Worm (Caenorhabditis elegans): Measurements from ENCODE around the gene him-8.

The him-8 gene

DNA sequence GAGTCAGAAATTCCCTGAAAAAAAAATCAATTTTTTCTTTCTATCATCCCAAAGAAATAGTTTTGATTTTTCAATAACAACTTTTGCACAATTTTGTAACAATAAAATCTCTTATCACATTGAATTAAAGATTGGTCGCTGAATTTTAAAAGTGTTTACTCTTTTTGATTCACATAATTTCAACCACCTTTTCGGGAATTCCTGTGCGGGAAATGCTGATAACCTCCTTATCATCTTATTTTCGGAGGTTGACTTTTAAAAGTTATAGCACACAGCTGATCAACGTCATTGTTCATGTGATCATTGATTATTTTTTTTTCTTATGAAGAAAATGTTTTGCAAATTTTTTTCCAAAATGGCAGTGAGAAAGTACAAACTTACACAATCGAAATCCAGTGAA, 18.3 kb upstream of the him-8 start:
- TF ChIP-seq drap-1 (GFP tag; optimal IDR thresholded peaks at IDR 0.05) = no peak
- no peak for TF ChIP-seq lsy-2 (tag; optimal IDR thresholded peaks at IDR 0.05)
- TF ChIP-seq unc-120 (tag; optimal IDR thresholded peaks at IDR 0.05; ENCODE audit: poor library complexity, severe bottlenecking) = no peak
- TF ChIP-seq nhr-28 (tag; optimal IDR thresholded peaks at IDR 0.05) = no peak
- no peak for TF ChIP-seq unc-39 (tag; optimal IDR thresholded peaks at IDR 0.05)

DNA sequence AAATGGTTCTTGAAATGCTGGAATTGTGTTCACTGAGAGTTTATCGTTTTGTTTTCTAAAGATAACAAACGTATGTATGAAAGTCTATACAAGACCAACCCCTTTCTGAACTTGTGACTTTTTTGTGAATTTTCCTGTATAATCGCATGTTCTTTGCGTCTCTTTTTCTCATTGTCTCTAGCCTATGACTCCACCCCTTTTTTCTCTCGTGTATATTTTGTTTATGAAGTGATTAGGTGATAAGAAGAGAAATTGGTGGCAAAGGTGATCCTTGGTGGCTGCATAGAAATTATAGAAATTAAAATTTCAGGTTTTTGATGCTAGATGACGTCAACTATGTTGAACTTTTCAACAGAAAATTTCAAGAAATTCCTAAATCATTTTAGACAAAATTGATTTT, 16.7 kb upstream of the him-8 start, which contains the start of gene T07G12.5:
T07G12.5 (minus strand) TSS at position 101 of the 400 bp plus-strand sequence.
- no peak for TF ChIP-seq unc-39 (tag; optimal IDR thresholded peaks at IDR 0.05)
- no peak for TF ChIP-seq sem-2 (GFP tag; optimal IDR thresholded peaks at IDR 0.05)
- no peak for TF ChIP-seq ces-1 (GFP tag; optimal IDR thresholded peaks at IDR 0.05)
- no peak for TF ChIP-seq M03D4.4 (tag; optimal IDR thresholded peaks at IDR 0.05)
- no peak for TF ChIP-seq hlh-1 (tag; optimal IDR thresholded peaks at IDR 0.05)
- TF ChIP-seq pha-4 (tag; optimal IDR thresholded peaks at IDR 0.05) = no peak
- no peak for TF ChIP-seq mls-2 (tag; optimal IDR thresholded peaks at IDR 0.05)
- no peak for TF ChIP-seq nhr-76 (tag; optimal IDR thresholded peaks at IDR 0.05)
- no peak for TF ChIP-seq zip-8 (tag; optimal IDR thresholded peaks at IDR 0.05)
- TF ChIP-seq nhr-237 (tag; optimal IDR thresholded peaks at IDR 0.05) = no peak
- TF ChIP-seq lin-32 (GFP tag; optimal IDR thresholded peaks at IDR 0.05) = no peak
- TF ChIP-seq mab-5 (tag; optimal IDR thresholded peaks at IDR 0.05) = no peak

DNA sequence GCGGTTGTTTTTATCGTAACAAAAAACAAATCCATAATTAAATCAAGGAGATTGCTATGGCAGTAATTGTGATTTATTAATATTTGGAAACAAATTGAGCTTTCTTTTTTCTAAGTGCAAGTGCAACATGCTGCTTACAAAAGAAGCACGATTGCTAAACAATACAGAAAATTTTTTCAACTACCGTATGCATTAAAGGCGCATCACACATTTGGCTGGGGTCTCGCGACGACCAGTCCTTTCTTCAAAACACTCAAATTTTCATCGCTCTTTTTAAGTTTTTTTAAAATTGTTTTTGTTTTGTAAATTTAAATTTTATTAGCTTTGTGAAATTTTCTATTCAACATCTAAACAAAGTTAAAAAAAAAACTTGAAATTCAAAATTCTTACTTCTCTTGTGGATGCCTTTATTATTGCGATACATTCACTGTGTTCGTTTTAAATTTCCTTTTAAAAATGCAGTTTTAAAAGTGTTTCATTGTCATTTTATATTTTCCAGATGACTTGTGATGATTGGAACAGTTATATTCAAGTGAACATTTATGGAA, 15.0 kb upstream of the him-8 start, which contains the start of gene zim-1:
zim-1 (plus strand) TSS at position 498 of the 548 bp plus-strand sequence.
- TF ChIP-seq sem-2 (GFP tag; optimal IDR thresholded peaks at IDR 0.05) (no peak), lsy-2 (tag; optimal IDR thresholded peaks at IDR 0.05) (no peak), flh-1 (GFP tag; optimal IDR thresholded peaks at IDR 0.05) (no peak), sptf-1 (tag; optimal IDR thresholded peaks at IDR 0.05) (no peak), nhr-2 (tag; optimal IDR thresholded peaks at IDR 0.05) (no peak), nhr-237 (tag; optimal IDR thresholded peaks at IDR 0.05) (no peak), tbx-8 (GFP tag; optimal IDR thresholded peaks at IDR 0.05) (no peak), ceh-83 (GFP tag; optimal IDR thresholded peaks at IDR 0.05) (no peak), unc-39 (tag; optimal IDR thresholded peaks at IDR 0.05) (no peak)

DNA sequence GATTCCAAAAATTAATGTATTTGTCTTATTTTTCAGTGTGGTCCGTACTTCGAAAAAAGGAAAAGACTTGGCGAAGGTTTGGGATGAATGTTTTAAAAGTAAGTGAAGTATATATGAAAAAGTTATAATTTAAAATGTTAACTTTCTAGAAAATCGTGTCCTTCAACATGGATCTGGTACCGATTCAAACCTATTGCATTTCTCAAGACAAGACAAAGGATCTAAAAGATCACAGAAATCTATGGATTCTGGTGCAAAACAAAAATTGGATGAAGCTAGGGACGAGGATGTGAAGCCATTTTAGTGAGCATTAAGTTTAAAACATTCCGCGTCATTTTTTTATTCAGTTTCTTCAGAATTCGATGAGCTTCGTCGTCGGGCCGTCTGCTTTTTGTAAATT, 6.8 kb upstream of the him-8 start, which contains the start of gene zim-2:
zim-2 (plus strand) TSS at position 301 of the 400 bp plus-strand sequence.
- no peak for TF ChIP-seq ceh-43 (GFP tag; optimal IDR thresholded peaks at IDR 0.05)
- no peak for TF ChIP-seq unc-62 (GFP tag; optimal IDR thresholded peaks at IDR 0.05)
- no peak for TF ChIP-seq unc-39 (tag; optimal IDR thresholded peaks at IDR 0.05)
- no peak for TF ChIP-seq mls-2 (tag; optimal IDR thresholded peaks at IDR 0.05)
- no peak for TF ChIP-seq pha-4 (tag; optimal IDR thresholded peaks at IDR 0.05)
- no peak for TF ChIP-seq lsy-2 (tag; optimal IDR thresholded peaks at IDR 0.05)
- TF ChIP-seq ceh-83 (GFP tag; optimal IDR thresholded peaks at IDR 0.05) = no peak
- no peak for TF ChIP-seq drap-1 (GFP tag; optimal IDR thresholded peaks at IDR 0.05)
- TF ChIP-seq elt-3 (tag; optimal IDR thresholded peaks at IDR 0.05) = no peak
- no peak for TF ChIP-seq M03D4.4 (tag; optimal IDR thresholded peaks at IDR 0.05)
- no peak for TF ChIP-seq blmp-1 (tag; optimal IDR thresholded peaks at IDR 0.05)
- TF ChIP-seq cnd-1 (tag; optimal IDR thresholded peaks at IDR 0.05) = no peak
- no peak for TF ChIP-seq tbx-8 (GFP tag; optimal IDR thresholded peaks at IDR 0.05)
- no peak for TF ChIP-seq snpc-4 (tag; optimal IDR thresholded peaks at IDR 0.05)
- TF ChIP-seq mab-5 (tag; optimal IDR thresholded peaks at IDR 0.05) = no peak
- TF ChIP-seq bed-3 (GFP tag; optimal IDR thresholded peaks at IDR 0.05) = no peak

DNA sequence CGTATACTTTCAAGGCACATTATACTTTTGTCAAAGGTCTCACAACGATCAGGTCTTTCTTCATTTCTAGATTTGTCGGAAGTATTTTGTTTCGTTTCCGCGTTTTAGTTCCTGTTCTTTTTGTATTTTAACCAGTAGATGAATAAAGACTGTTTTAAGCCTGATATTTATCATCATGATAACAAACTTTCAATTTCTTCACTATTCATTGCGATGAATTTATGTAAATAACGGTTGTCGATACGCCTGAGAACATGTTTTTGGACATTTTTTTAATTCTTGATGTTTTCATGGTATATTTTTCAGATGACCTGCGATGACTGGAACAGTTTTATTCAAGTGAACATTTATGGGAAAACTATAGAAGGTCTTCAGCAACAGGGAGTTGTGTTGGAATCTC, 3.3 kb upstream of the him-8 start, which contains the start of gene zim-3:
zim-3 (plus strand) TSS at position 301 of the 400 bp plus-strand sequence.
- TF ChIP-seq mls-2 (tag; optimal IDR thresholded peaks at IDR 0.05) (no peak), mab-5 (tag; optimal IDR thresholded peaks at IDR 0.05) (no peak), nhr-12 (tag; optimal IDR thresholded peaks at IDR 0.05) (no peak)

DNA sequence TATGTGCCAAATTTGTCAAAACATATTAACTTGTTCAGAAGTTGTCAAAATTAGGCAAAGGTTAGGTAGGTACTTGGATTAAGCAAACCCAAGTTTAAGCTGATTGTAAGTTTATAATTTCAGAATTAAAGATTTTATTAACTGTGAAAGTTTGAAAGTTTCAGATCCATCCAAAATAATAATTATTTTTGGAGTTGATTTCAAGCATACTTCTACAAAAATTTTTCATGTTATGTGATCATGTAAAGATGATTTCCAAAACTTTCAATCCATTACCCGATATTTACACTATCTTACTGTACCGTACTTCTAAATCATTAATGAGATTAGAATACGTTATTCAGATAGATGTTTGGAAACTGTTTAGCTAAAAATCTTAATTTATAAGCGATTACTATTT, 2.9 kb downstream of the him-8 start:
- no peak for TF ChIP-seq blmp-1 (tag; optimal IDR thresholded peaks at IDR 0.05)
- no peak for TF ChIP-seq mab-5 (tag; optimal IDR thresholded peaks at IDR 0.05)
- TF ChIP-seq hlh-1 (tag; optimal IDR thresholded peaks at IDR 0.05) = no peak
- TF ChIP-seq tbx-8 (GFP tag; optimal IDR thresholded peaks at IDR 0.05) = no peak
- no peak for TF ChIP-seq elt-1 (tag; optimal IDR thresholded peaks at IDR 0.05; ENCODE audit: borderline replicate concordance, insufficient read depth)
- TF ChIP-seq lin-13 (tag; optimal IDR thresholded peaks at IDR 0.05) = no peak
- TF ChIP-seq lin-32 (GFP tag; optimal IDR thresholded peaks at IDR 0.05) = no peak
- no peak for TF ChIP-seq mls-2 (tag; optimal IDR thresholded peaks at IDR 0.05)
- no peak for TF ChIP-seq mep-1 (tag; optimal IDR thresholded peaks at IDR 0.05)
- no peak for TF ChIP-seq unc-62 (GFP tag; optimal IDR thresholded peaks at IDR 0.05)
- no peak for TF ChIP-seq bed-3 (GFP tag; optimal IDR thresholded peaks at IDR 0.05)
- no peak for TF ChIP-seq nhr-12 (tag; optimal IDR thresholded peaks at IDR 0.05)
- TF ChIP-seq unc-39 (tag; optimal IDR thresholded peaks at IDR 0.05) = no peak
- TF ChIP-seq ztf-11 (tag; optimal IDR thresholded peaks at IDR 0.05) = no peak
- TF ChIP-seq elt-3 (tag; optimal IDR thresholded peaks at IDR 0.05) = no peak
- TF ChIP-seq snpc-4 (tag; optimal IDR thresholded peaks at IDR 0.05) = no peak

All from whole organism, mixed stage, embryonic.